Fruit fly (Drosophila melanogaster): ENCODE data around the gene CG4069.
A peak's percentile ranks its signal among the peaks of the same experiment; 100 is the strongest.

Gene CG4069

DNA sequence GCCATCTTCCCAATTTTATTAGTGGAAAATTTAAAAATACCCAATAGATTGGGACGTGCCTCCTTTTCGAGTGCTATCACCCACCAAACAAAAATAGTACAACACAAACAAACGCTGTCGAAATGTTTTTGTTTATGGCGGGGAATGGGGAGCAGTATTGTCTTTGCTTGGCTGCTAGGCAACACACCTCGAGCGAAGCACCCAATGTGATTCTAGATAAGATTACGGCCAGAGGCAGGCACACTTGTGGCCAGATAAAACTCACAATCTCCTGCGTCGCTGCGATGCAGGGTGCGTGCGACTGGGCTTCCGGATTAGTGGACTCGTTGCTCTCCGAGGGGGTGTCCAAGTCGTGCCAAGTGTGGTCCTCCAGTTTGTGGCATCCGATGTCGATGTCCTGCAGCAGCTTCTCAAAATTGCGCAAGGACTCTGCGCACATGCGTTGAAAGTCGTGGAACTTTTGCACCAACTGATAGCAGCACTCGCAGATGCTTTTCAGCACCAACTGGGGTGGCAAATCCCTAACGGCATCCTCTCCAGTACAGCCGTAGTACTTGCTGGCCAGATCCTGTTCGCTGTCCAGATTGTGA is 30.1 kb downstream of the CG4069 start (continued):
- TF ChIP-seq Rfx (GFP tag; IDR thresholded peaks at IDR 0.05) (peak; percentile 46; the same call in 1 of the 2 replicates), HLHmδ (GFP tag; optimal IDR thresholded peaks at IDR 0.05) (peak; percentile 14), her (GFP tag; optimal IDR thresholded peaks at IDR 0.05) (peak; percentile 62), insv (GFP tag; optimal IDR thresholded peaks at IDR 0.05) (no peak), CG10654 (GFP tag; optimal IDR thresholded peaks at IDR 0.05) (no peak), CG10543 (GFP tag; optimal IDR thresholded peaks at IDR 0.05) (peak; percentile 16), nmo (GFP tag; optimal IDR thresholded peaks at IDR 0.05) (no peak), gcm2 (GFP tag; optimal IDR thresholded peaks at IDR 0.05) (no peak), CG18011 (GFP tag; optimal IDR thresholded peaks at IDR 0.05) (no peak), CoRest (tag; optimal IDR thresholded peaks at IDR 0.05) (no peak), CG12391 (tag; optimal IDR thresholded peaks at IDR 0.05) (no peak), CG14965 (GFP tag; optimal IDR thresholded peaks at IDR 0.05; ENCODE audit: borderline replicate concordance) (no peak), Mad (GFP tag; optimal IDR thresholded peaks at IDR 0.05) (no peak), Med (GFP tag) (peak; percentile 31), CG6175 (GFP tag; IDR thresholded peaks at IDR 0.05) (peak; percentile 76; the same call in 2 of the 3 replicates), Lim3 (GFP tag; IDR thresholded peaks at IDR 0.05) (no peak), Ravus (GFP tag; IDR thresholded peaks at IDR 0.05) (no peak), CkIIα-i1 (GFP tag; IDR thresholded peaks at IDR 0.05) (no peak), CrebB (tag; optimal IDR thresholded peaks at IDR 0.05) (no peak), Taf1 (GFP tag; IDR thresholded peaks at IDR 0.05) (no peak), Hr39 (optimal IDR thresholded peaks at IDR 0.05) (no peak), gsb-n (tag; optimal IDR thresholded peaks at IDR 0.05) (no peak), Hr3 (GFP tag; optimal IDR thresholded peaks at IDR 0.05) (no peak), Hey (tag; optimal IDR thresholded peaks at IDR 0.05) (peak; percentile 69), CG2875 (GFP tag; optimal IDR thresholded peaks at IDR 0.05) (no peak), cwo (GFP tag; optimal IDR thresholded peaks at IDR 0.05) (no peak), mirr (GFP tag; optimal IDR thresholded peaks at IDR 0.05) (peak; percentile 9), exex (tag; optimal IDR thresholded peaks at IDR 0.05) (peak; percentile 26), ham (GFP tag; IDR thresholded peaks at IDR 0.05) (no peak), CG3838 (GFP tag; optimal IDR thresholded peaks at IDR 0.05) (no peak), ab (GFP tag; optimal IDR thresholded peaks at IDR 0.05) (no peak), Rx (GFP tag; IDR thresholded peaks at IDR 0.05) (no peak), Side (GFP tag; optimal IDR thresholded peaks at IDR 0.05) (no peak), sqz (GFP tag; optimal IDR thresholded peaks at IDR 0.05) (no peak), dm (GFP tag; optimal IDR thresholded peaks at IDR 0.05) (no peak), sc (optimal IDR thresholded peaks at IDR 0.05) (no peak), sc (GFP tag; optimal IDR thresholded peaks at IDR 0.05) (no peak), btn (GFP tag; optimal IDR thresholded peaks at IDR 0.05) (no peak), CG11093 (GFP tag; IDR thresholded peaks at IDR 0.05) (no peak), Meics (GFP tag; optimal IDR thresholded peaks at IDR 0.05) (no peak), hth (optimal IDR thresholded peaks at IDR 0.05) (no peak), Sin3A (optimal IDR thresholded peaks at IDR 0.05) (no peak), pho (GFP tag; optimal IDR thresholded peaks at IDR 0.05) (no peak)

DNA sequence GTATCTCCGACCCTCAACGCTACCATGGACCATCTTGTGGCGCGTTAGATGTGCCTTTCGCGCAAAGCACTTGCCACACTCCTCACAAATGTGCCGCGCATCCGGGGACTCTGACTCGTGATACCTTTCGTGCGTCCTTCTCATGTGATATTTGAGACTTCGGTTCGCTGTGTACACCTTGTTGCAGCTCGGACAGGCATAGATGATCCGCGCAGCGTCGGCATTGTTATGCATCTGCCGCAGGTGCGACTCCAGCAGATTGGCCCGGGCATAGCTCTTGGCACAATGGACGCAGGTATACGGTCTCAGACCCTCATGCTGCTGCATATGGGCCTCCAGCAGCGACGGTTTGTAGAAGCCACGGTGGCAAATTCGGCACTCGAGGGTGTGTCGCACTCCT is 31.1 kb downstream of the CG4069 start:
- no peak for TF ChIP-seq sob (GFP tag; IDR thresholded peaks at IDR 0.05)
- TF ChIP-seq gt (GFP tag; IDR thresholded peaks at IDR 0.05), result no peak
- no peak for TF ChIP-seq CG30020 (tag; optimal IDR thresholded peaks at IDR 0.05)
- TF ChIP-seq CG6765 (GFP tag; optimal IDR thresholded peaks at IDR 0.05), result no peak
- TF ChIP-seq Hmr (GFP tag; optimal IDR thresholded peaks at IDR 0.05), result no peak
- TF ChIP-seq Opbp (GFP tag; IDR thresholded peaks at IDR 0.05; ENCODE audit: partially characterized antibody), result 0 out of 3 replicates have a peak, but pooled peaks have one; percentile 9
- TF ChIP-seq emc (GFP tag; optimal IDR thresholded peaks at IDR 0.05), result no peak
- TF ChIP-seq mld (GFP tag; IDR thresholded peaks at IDR 0.05; ENCODE audit: partially characterized antibody), result no peak
- no peak for TF ChIP-seq CG15269 (tag; optimal IDR thresholded peaks at IDR 0.05)
- TF ChIP-seq CG11560 (tag; IDR thresholded peaks at IDR 0.05), result no peak
- no peak for TF ChIP-seq chm (GFP tag; IDR thresholded peaks at IDR 0.05)
- no peak for TF ChIP-seq dimm (GFP tag; IDR thresholded peaks at IDR 0.05)
- TF ChIP-seq Rfx (GFP tag; IDR thresholded peaks at IDR 0.05), result no peak
